ENCODE assay signal across 4 worm cellular contexts in the genomic region with DNA sequence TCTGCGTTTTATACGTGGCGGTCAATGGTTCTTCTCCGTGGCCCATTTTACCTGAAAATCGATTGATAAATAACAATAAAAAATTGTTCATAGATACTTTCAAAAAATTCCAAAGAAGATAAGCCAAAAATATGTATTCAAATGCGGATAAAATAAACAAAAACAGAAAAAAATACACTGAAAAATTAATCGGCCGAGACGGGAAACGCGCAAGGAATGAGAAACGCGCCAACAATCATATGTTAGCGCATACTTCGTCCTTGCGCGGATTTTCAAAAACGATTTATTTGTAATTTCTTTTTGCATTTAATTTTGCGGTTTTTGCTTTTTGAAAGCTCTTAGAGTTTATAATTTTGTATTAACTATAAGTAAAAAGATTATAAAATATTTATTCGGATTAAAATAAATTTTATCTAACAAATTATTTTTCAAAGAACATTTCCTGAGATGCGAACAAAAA.
TF ChIP-seq lines count a peak whose summit lies in the region.

Gene nduf-11, minus strand, starts transcription at position 51 of the 460 bp plus-strand sequence.

TF ChIP-seq in whole organism, L2 larva, 48 proteins besides CTCF, POLR2A, EP300 and RAD21 (continues in another document):
- TF ChIP-seq C34F6.9 (tag; optimal IDR thresholded peaks at IDR 0.05; lab: Kevin White, UChicago), result peak; percentile 90
- TF ChIP-seq alr-1 (tag; optimal IDR thresholded peaks at IDR 0.05; lab: Kevin White, UChicago), result no peak
- no peak for TF ChIP-seq lin-39 (tag; optimal IDR thresholded peaks at IDR 0.05; lab: Kevin White, UChicago)
- TF ChIP-seq elt-3 (tag; optimal IDR thresholded peaks at IDR 0.05; lab: Kevin White, UChicago), result no peak
- peak; percentile 92 for TF ChIP-seq nhr-25 (tag; optimal IDR thresholded peaks at IDR 0.05; lab: Kevin White, UChicago)
- peak; percentile 89 for TF ChIP-seq crh-2 (tag; optimal IDR thresholded peaks at IDR 0.05; lab: Kevin White, UChicago)
- TF ChIP-seq fos-1 (tag; optimal IDR thresholded peaks at IDR 0.05; lab: Kevin White, UChicago), result peak; percentile 59
- no peak for TF ChIP-seq ceh-16 (tag; optimal IDR thresholded peaks at IDR 0.05; lab: Kevin White, UChicago)
- TF ChIP-seq nhr-237 (tag; optimal IDR thresholded peaks at IDR 0.05; lab: Kevin White, UChicago), result peak; percentile 55
- TF ChIP-seq blmp-1 (tag; optimal IDR thresholded peaks at IDR 0.05; lab: Kevin White, UChicago; ENCODE audit: insufficient read depth), result no peak
- peak; percentile 75 for TF ChIP-seq nhr-21 (tag; optimal IDR thresholded peaks at IDR 0.05; lab: Kevin White, UChicago)
- TF ChIP-seq nhr-23 (tag; optimal IDR thresholded peaks at IDR 0.05; lab: Kevin White, UChicago), result no peak
- no peak for TF ChIP-seq dmd-4 (tag; optimal IDR thresholded peaks at IDR 0.05; lab: Kevin White, UChicago)
- TF ChIP-seq ZK546.5 (tag; optimal IDR thresholded peaks at IDR 0.05; lab: Kevin White, UChicago), result peak; percentile 10
- TF ChIP-seq skn-1 (tag; optimal IDR thresholded peaks at IDR 0.05; lab: Kevin White, UChicago), result peak; percentile 33
- TF ChIP-seq lin-11 (tag; optimal IDR thresholded peaks at IDR 0.05; lab: Kevin White, UChicago), result peak; percentile 67
- peak; percentile 91 for TF ChIP-seq sma-9 (GFP tag; optimal IDR thresholded peaks at IDR 0.05; lab: Kevin White, UChicago)
- no peak for TF ChIP-seq sma-9 (tag; optimal IDR thresholded peaks at IDR 0.05; lab: Kevin White, UChicago)
- no peak for TF ChIP-seq nhr-77 (tag; optimal IDR thresholded peaks at IDR 0.05; lab: Kevin White, UChicago)
- peak; percentile 99 for TF ChIP-seq gmeb-1 (tag; optimal IDR thresholded peaks at IDR 0.05; lab: Kevin White, UChicago)
- TF ChIP-seq unc-62 (GFP tag; optimal IDR thresholded peaks at IDR 0.05; lab: Kevin White, UChicago), result no peak
- TF ChIP-seq ceh-82 (tag; optimal IDR thresholded peaks at IDR 0.05; lab: Kevin White, UChicago), result peak; percentile 13

TF ChIP-seq in whole organism, L4 larva, 104 proteins besides CTCF, POLR2A, EP300 and RAD21 (continues in another document):
- peak; percentile 85 for TF ChIP-seq hlh-30 (tag; optimal IDR thresholded peaks at IDR 0.05; lab: Kevin White, UChicago; ENCODE audit: insufficient read depth)
- TF ChIP-seq aly-2 (tag; optimal IDR thresholded peaks at IDR 0.05; lab: Kevin White, UChicago), result no peak
- no peak for TF ChIP-seq tra-1 (GFP tag; IDR thresholded peaks at IDR 0.05; lab: Robert Waterston, UW)
- 0 out of 2 replicates have a peak, but pooled peaks have one; percentile 3 for TF ChIP-seq egl-43 (GFP tag; IDR thresholded peaks at IDR 0.05; lab: Robert Waterston, UW)
- peak; percentile 27 for TF ChIP-seq spr-3 (GFP tag; optimal IDR thresholded peaks at IDR 0.05; lab: Kevin White, UChicago)
- TF ChIP-seq dmd-8 (GFP tag; IDR thresholded peaks at IDR 0.05; lab: Robert Waterston, UW), result no peak
- TF ChIP-seq T26A8.4 (GFP tag; IDR thresholded peaks at IDR 0.05; lab: Robert Waterston, UW), result peak; percentile 80
- peak; percentile 61 for TF ChIP-seq hmg-1.1 (GFP tag; IDR thresholded peaks at IDR 0.05; lab: Robert Waterston, UW)
- no peak for TF ChIP-seq ceh-32 (tag; optimal IDR thresholded peaks at IDR 0.05; lab: Kevin White, UChicago; ENCODE audit: poor library complexity)
- TF ChIP-seq zip-2 (tag; optimal IDR thresholded peaks at IDR 0.05; lab: Kevin White, UChicago), result peak; percentile 47
- no peak for TF ChIP-seq F26F4.8 (GFP tag; conservative IDR thresholded peaks at IDR 0.05; lab: Robert Waterston, UW)
- no peak for TF ChIP-seq pqm-1 (tag; optimal IDR thresholded peaks at IDR 0.05; lab: Kevin White, UChicago)
- no peak for TF ChIP-seq zip-11 (GFP tag; IDR thresholded peaks at IDR 0.05; lab: Robert Waterston, UW)
- no peak for TF ChIP-seq php-3 (GFP tag; IDR thresholded peaks at IDR 0.05; lab: Robert Waterston, UW)
- TF ChIP-seq nhr-77 (tag; optimal IDR thresholded peaks at IDR 0.05; lab: Kevin White, UChicago), result peak; percentile 76
- TF ChIP-seq ces-1 (GFP tag; optimal IDR thresholded peaks at IDR 0.05; lab: Kevin White, UChicago), result no peak
- TF ChIP-seq madf-5 (GFP tag; IDR thresholded peaks at IDR 0.05; lab: Robert Waterston, UW), result no peak
- no peak for TF ChIP-seq egl-27 (tag; optimal IDR thresholded peaks at IDR 0.05; lab: Kevin White, UChicago)
- TF ChIP-seq snpc-1.2 (GFP tag; IDR thresholded peaks at IDR 0.05; lab: Robert Waterston, UW), result 0 out of 2 replicates have a peak, but pooled peaks have one; percentile 28
- TF ChIP-seq unc-130 (GFP tag; optimal IDR thresholded peaks at IDR 0.05; lab: Kevin White, UChicago), result peak; percentile 28
- TF ChIP-seq hif-1 (tag; optimal IDR thresholded peaks at IDR 0.05; lab: Kevin White, UChicago), result peak in 1 of 2 experiments; percentile 42
- no peak for TF ChIP-seq Y48G9A.11 (GFP tag; IDR thresholded peaks at IDR 0.05; lab: Robert Waterston, UW)

TF ChIP-seq in whole organism, late embryonic, 69 proteins besides CTCF, POLR2A, EP300 and RAD21 (continues in another document):
- TF ChIP-seq unc-3 (GFP tag; conservative IDR thresholded peaks at IDR 0.05; lab: Robert Waterston, UW) (no peak), unc-3 (tag; optimal IDR thresholded peaks at IDR 0.05; lab: Kevin White, UChicago) (peak; percentile 48), gmeb-2 (tag; optimal IDR thresholded peaks at IDR 0.05; lab: Kevin White, UChicago) (peak; percentile 11), K02D7.2 (tag; optimal IDR thresholded peaks at IDR 0.05; lab: Kevin White, UChicago) (no peak), ceh-14 (tag; optimal IDR thresholded peaks at IDR 0.05; lab: Kevin White, UChicago) (peak; percentile 58), sox-4 (tag; optimal IDR thresholded peaks at IDR 0.05; lab: Kevin White, UChicago) (peak; percentile 47), hlh-15 (tag; optimal IDR thresholded peaks at IDR 0.05; lab: Kevin White, UChicago) (no peak), eyg-1 (tag; optimal IDR thresholded peaks at IDR 0.05; lab: Kevin White, UChicago) (no peak), nhr-11 (tag; optimal IDR thresholded peaks at IDR 0.05; lab: Kevin White, UChicago) (no peak), che-1 (tag; optimal IDR thresholded peaks at IDR 0.05; lab: Kevin White, UChicago) (peak; percentile 42), C08G9.2 (tag; optimal IDR thresholded peaks at IDR 0.05; lab: Kevin White, UChicago) (no peak), mec-3 (tag; optimal IDR thresholded peaks at IDR 0.05; lab: Kevin White, UChicago; ENCODE audit: borderline replicate concordance) (no peak), ahr-1 (tag; optimal IDR thresholded peaks at IDR 0.05; lab: Kevin White, UChicago) (no peak), sox-2 (GFP tag; IDR thresholded peaks at IDR 0.05; lab: Robert Waterston, UW) (no peak), zip-5 (tag; optimal IDR thresholded peaks at IDR 0.05; lab: Kevin White, UChicago) (no peak), ceh-31 (tag; optimal IDR thresholded peaks at IDR 0.05; lab: Kevin White, UChicago) (peak; percentile 59), pag-3 (tag; optimal IDR thresholded peaks at IDR 0.05; lab: Kevin White, UChicago; ENCODE audit: borderline replicate concordance) (no peak), madf-2 (tag; optimal IDR thresholded peaks at IDR 0.05; lab: Kevin White, UChicago) (peak; percentile 7), Y22D7AL.16 (tag; optimal IDR thresholded peaks at IDR 0.05; lab: Kevin White, UChicago) (peak; percentile 0), hlh-6 (tag; optimal IDR thresholded peaks at IDR 0.05; lab: Kevin White, UChicago) (no peak), unc-86 (tag; optimal IDR thresholded peaks at IDR 0.05; lab: Kevin White, UChicago) (peak; percentile 58), F13H6.1 (tag; optimal IDR thresholded peaks at IDR 0.05; lab: Kevin White, UChicago) (no peak), K09A11.1 (tag; optimal IDR thresholded peaks at IDR 0.05; lab: Kevin White, UChicago; ENCODE audit: insufficient read depth) (peak; percentile 48), rnt-1 (tag; optimal IDR thresholded peaks at IDR 0.05; lab: Kevin White, UChicago) (no peak)

TF ChIP-seq in whole organism, mixed stage, embryonic, 35 proteins besides CTCF, POLR2A, EP300 and RAD21 (continues in another document):
- TF ChIP-seq ceh-43 (GFP tag; optimal IDR thresholded peaks at IDR 0.05; lab: Kevin White, UChicago) (peak; percentile 70), nhr-237 (tag; optimal IDR thresholded peaks at IDR 0.05; lab: Kevin White, UChicago) (peak; percentile 78), cnd-1 (tag; optimal IDR thresholded peaks at IDR 0.05; lab: Kevin White, UChicago) (no peak), lin-13 (tag; optimal IDR thresholded peaks at IDR 0.05; lab: Kevin White, UChicago) (peak; percentile 62), drap-1 (GFP tag; optimal IDR thresholded peaks at IDR 0.05; lab: Kevin White, UChicago) (no peak), unc-120 (tag; optimal IDR thresholded peaks at IDR 0.05; lab: Kevin White, UChicago; ENCODE audit: poor library complexity, severe bottlenecking) (peak; percentile 15), ces-1 (GFP tag; optimal IDR thresholded peaks at IDR 0.05; lab: Kevin White, UChicago) (peak; percentile 63), lsy-2 (tag; optimal IDR thresholded peaks at IDR 0.05; lab: Kevin White, UChicago) (peak; percentile 86), ham-2 (GFP tag; optimal IDR thresholded peaks at IDR 0.05; lab: Kevin White, UChicago) (no peak), lin-32 (GFP tag; optimal IDR thresholded peaks at IDR 0.05; lab: Kevin White, UChicago) (no peak), zip-8 (tag; optimal IDR thresholded peaks at IDR 0.05; lab: Kevin White, UChicago) (no peak), mep-1 (tag; optimal IDR thresholded peaks at IDR 0.05; lab: Kevin White, UChicago) (peak; percentile 86), flh-1 (GFP tag; optimal IDR thresholded peaks at IDR 0.05; lab: Kevin White, UChicago) (no peak), M03D4.4 (tag; optimal IDR thresholded peaks at IDR 0.05; lab: Kevin White, UChicago) (peak; percentile 77), blmp-1 (tag; optimal IDR thresholded peaks at IDR 0.05; lab: Kevin White, UChicago) (no peak), nhr-76 (tag; optimal IDR thresholded peaks at IDR 0.05; lab: Kevin White, UChicago) (no peak), nhr-2 (tag; optimal IDR thresholded peaks at IDR 0.05; lab: Kevin White, UChicago) (no peak), unc-39 (tag; optimal IDR thresholded peaks at IDR 0.05; lab: Kevin White, UChicago) (no peak), pha-4 (tag; optimal IDR thresholded peaks at IDR 0.05; lab: Kevin White, UChicago) (peak; percentile 64), ceh-83 (GFP tag; optimal IDR thresholded peaks at IDR 0.05; lab: Kevin White, UChicago) (no peak), elt-1 (tag; optimal IDR thresholded peaks at IDR 0.05; lab: Kevin White, UChicago; ENCODE audit: borderline replicate concordance, insufficient read depth) (no peak), unc-62 (GFP tag; optimal IDR thresholded peaks at IDR 0.05; lab: Kevin White, UChicago) (peak; percentile 3), nhr-12 (tag; optimal IDR thresholded peaks at IDR 0.05; lab: Kevin White, UChicago) (no peak), tbx-8 (GFP tag; optimal IDR thresholded peaks at IDR 0.05; lab: Kevin White, UChicago) (no peak), ceh-39 (tag; optimal IDR thresholded peaks at IDR 0.05; lab: Kevin White, UChicago) (no peak), ztf-11 (tag; optimal IDR thresholded peaks at IDR 0.05; lab: Kevin White, UChicago) (no peak), mls-2 (tag; optimal IDR thresholded peaks at IDR 0.05; lab: Kevin White, UChicago) (peak; percentile 36), elt-3 (tag; optimal IDR thresholded peaks at IDR 0.05; lab: Kevin White, UChicago) (no peak)
